Worm (Caenorhabditis elegans) whole organism, L4 larva: ENCODE results near the gene B0228.6.
A peak's percentile ranks its signal among the peaks of the same experiment; 100 is the strongest.

Experiments
- F37D6.2 ChIP-seq: sonication (generic microtip); optimal IDR thresholded peaks from 2 replicates; lab custom pipeline; 2016; ENCODE audit warnings: mild to moderate bottlenecking, missing genetic modification characterization, missing compliant biosample characterization
- F44E2.7 ChIP-seq: fragments of 200-800 bp; sonication (Bioruptor generic); IDR thresholded peaks from 2 replicates; pipeline ENCODE4 v2.1.2; 2022; ENCODE audit warnings: missing genetic modification characterization, missing compliant biosample characterization
- F49E8.2 ChIP-seq: sonication (generic microtip); optimal IDR thresholded peaks from 2 replicates; lab custom pipeline; 2016; ENCODE audit warnings: missing compliant biosample characterization, mild to moderate bottlenecking, missing genetic modification characterization, borderline replicate concordance
- R02D3.7 ChIP-seq: fragments of 150-350 bp; sonication (generic microtip); optimal IDR thresholded peaks from 3 replicates; lab custom pipeline; 2014; ENCODE audit warnings: missing biosample characterization, missing genetic modification characterization
- Y5F2A.4 ChIP-seq: fragments of 200-800 bp; sonication (Bioruptor generic); optimal IDR thresholded peaks from 2 replicates; lab custom pipeline; 2018; ENCODE audit warnings: mild to moderate bottlenecking, missing genetic modification characterization, missing compliant biosample characterization
- ZK337.2 ChIP-seq: fragments of 200-800 bp; sonication (Bioruptor generic); IDR thresholded peaks from 2 replicates; pipeline ENCODE4 v1.3.6; 2022; ENCODE audit warnings: missing genetic modification reagents, missing genetic modification characterization, missing compliant biosample characterization
- aha-1 ChIP-seq: fragments of 150-350 bp; peaks from one replicate; lab custom pipeline; 2014; ENCODE audit warnings: missing biosample characterization, missing genetic modification characterization
- ama-1 ChIP-seq: fragments of 150-350 bp; optimal IDR thresholded peaks from 2 replicates; lab custom pipeline; 2014; ENCODE audit warnings: inconsistent platforms, mixed read lengths
- ceh-82 ChIP-seq: sonication (generic microtip); optimal IDR thresholded peaks from 2 replicates; lab custom pipeline; 2017; ENCODE audit warnings: missing biosample characterization, missing genetic modification characterization
- ces-1 ChIP-seq: fragments of 150-350 bp; sonication (generic microtip); optimal IDR thresholded peaks from 4 replicates; lab custom pipeline; 2014; ENCODE audit warnings: missing biosample characterization, missing genetic modification reagents, missing genetic modification characterization
- cey-2 ChIP-seq: sonication (generic microtip); optimal IDR thresholded peaks from 3 replicates; lab custom pipeline; 2017; ENCODE audit warnings: missing genetic modification characterization, mild to moderate bottlenecking, missing compliant biosample characterization, antibody characterized with exemption, borderline replicate concordance; ENCODE audit not compliant: insufficient read depth
- daf-12 ChIP-seq: fragments of 150-350 bp; optimal IDR thresholded peaks from 2 replicates; lab custom pipeline; 2014; ENCODE audit warnings: missing biosample characterization, missing genetic modification reagents, missing genetic modification characterization
- dmd-9 ChIP-seq: fragments of 200-800 bp; sonication (Bioruptor generic); IDR thresholded peaks from 2 replicates; pipeline ENCODE4 v1.3.6; 2022; ENCODE audit warnings: missing genetic modification reagents, missing genetic modification characterization, missing compliant biosample characterization
- duxl-1 ChIP-seq: sonication (generic microtip); optimal IDR thresholded peaks from 2 replicates; lab custom pipeline; 2016; ENCODE audit warnings: mild to moderate bottlenecking, missing genetic modification characterization, moderate library complexity, missing compliant biosample characterization; ENCODE audit not compliant: poor library complexity
- dve-1 ChIP-seq: sonication (generic microtip); optimal IDR thresholded peaks from 2 replicates; lab custom pipeline; 2017; ENCODE audit warnings: antibody characterized with exemption, mild to moderate bottlenecking, missing genetic modification characterization, missing compliant biosample characterization; ENCODE audit not compliant: insufficient read depth
- egl-27 ChIP-seq: sonication (generic microtip); optimal IDR thresholded peaks from 3 replicates; lab custom pipeline; 2017; ENCODE audit warnings: missing biosample characterization, missing genetic modification reagents, missing genetic modification characterization
- fkh-10 ChIP-seq: fragments of 150-350 bp; optimal IDR thresholded peaks from 2 replicates; lab custom pipeline; 2014; ENCODE audit warnings: missing biosample characterization, missing genetic modification reagents, missing genetic modification characterization
- fos-1 ChIP-seq: fragments of 150-350 bp; optimal IDR thresholded peaks from 2 replicates; lab custom pipeline; 2014; ENCODE audit warnings: missing biosample characterization, missing genetic modification characterization
- hif-1 ChIP-seq, 2 experiments: sonication (generic microtip); optimal IDR thresholded peaks; 2 replicates each; lab custom pipeline; 2016 to 2017; ENCODE audit warnings: missing compliant biosample characterization in 2 of 2, missing genetic modification characterization in 2 of 2, missing genetic modification reagents in 2 of 2, missing genotype in 2 of 2, mild to moderate bottlenecking in 1 of 2
- hlh-11 ChIP-seq: fragments of 200-800 bp; sonication (Bioruptor generic); optimal IDR thresholded peaks from 2 replicates; lab custom pipeline; 2018; ENCODE audit warnings: mild to moderate bottlenecking, missing genetic modification characterization, missing compliant biosample characterization
- lir-3 ChIP-seq: sonication (generic microtip); optimal IDR thresholded peaks from 2 replicates; lab custom pipeline; 2016; ENCODE audit warnings: mild to moderate bottlenecking, missing genetic modification characterization, missing compliant biosample characterization
- mdt-29 ChIP-seq: fragments of 200-800 bp; sonication (Bioruptor generic); IDR thresholded peaks from 2 replicates; pipeline ENCODE4 v1.3.6; 2022; ENCODE audit warnings: missing genetic modification reagents, missing genetic modification characterization, missing compliant biosample characterization
- mep-1 ChIP-seq: fragments of 150-350 bp; sonication (generic microtip); optimal IDR thresholded peaks from 3 replicates; lab custom pipeline; 2014; ENCODE audit warnings: missing biosample characterization, missing genetic modification characterization
- mxl-2 ChIP-seq: fragments of 200-800 bp; sonication (Bioruptor generic); conservative IDR thresholded peaks from 2 replicates; pipeline ENCODE4 v1.3.6; 2022; ENCODE audit warnings: missing genetic modification reagents, missing genetic modification characterization, missing compliant biosample characterization
- nhr-11 ChIP-seq: fragments of 150-350 bp; optimal IDR thresholded peaks from 2 replicates; lab custom pipeline; 2014; ENCODE audit warnings: missing biosample characterization, missing genetic modification characterization
- nhr-111 ChIP-seq: fragments of 200-800 bp; sonication (Bioruptor generic); optimal IDR thresholded peaks from 2 replicates; lab custom pipeline; 2018; ENCODE audit warnings: mild to moderate bottlenecking, missing genetic modification characterization, missing compliant biosample characterization
- nhr-237 ChIP-seq: sonication (generic microtip); optimal IDR thresholded peaks from 2 replicates; lab custom pipeline; 2017; ENCODE audit warnings: missing biosample characterization, missing genetic modification characterization
- nhr-25 ChIP-seq: sonication (generic microtip); optimal IDR thresholded peaks from 2 replicates; lab custom pipeline; 2017; ENCODE audit warnings: missing genetic modification characterization, mild to moderate bottlenecking, missing compliant biosample characterization, antibody characterized with exemption, moderate library complexity, borderline replicate concordance; ENCODE audit not compliant: insufficient read depth
- nhr-28 ChIP-seq: fragments of 150-350 bp; optimal IDR thresholded peaks from 2 replicates; lab custom pipeline; 2014; ENCODE audit warnings: missing biosample characterization, missing genetic modification characterization
- nhr-41 ChIP-seq: fragments of 200-800 bp; sonication (Bioruptor generic); IDR thresholded peaks from 2 replicates; pipeline ENCODE4 v1.3.6; 2022; ENCODE audit warnings: missing genetic modification reagents, missing genetic modification characterization, missing compliant biosample characterization
- pqm-1 ChIP-seq: sonication (generic microtip); optimal IDR thresholded peaks from 2 replicates; lab custom pipeline; 2017; ENCODE audit warnings: missing biosample characterization, missing genetic modification characterization
- set-16 ChIP-seq: fragments of 200-800 bp; sonication (Bioruptor generic); IDR thresholded peaks from 2 replicates; pipeline ENCODE4 v1.3.6; 2022; ENCODE audit warnings: missing genetic modification reagents, missing genetic modification characterization, missing compliant biosample characterization
- spr-3 ChIP-seq: fragments of 200-800 bp; sonication (Bioruptor generic); optimal IDR thresholded peaks from 2 replicates; lab custom pipeline; 2018; ENCODE audit warnings: mild to moderate bottlenecking, missing genetic modification characterization, missing compliant biosample characterization
- unc-62 ChIP-seq, 3 experiments: fragments of 150-350 bp in 1 of 3; sonication (generic microtip); optimal IDR thresholded peaks in 2 of 3; peaks in 1 of 3; 1 replicate in 1 of 3; 2 replicates in 2 of 3; lab custom pipeline; 2014 to 2017; ENCODE audit warnings: missing biosample characterization in 3 of 3, missing genetic modification characterization in 3 of 3, missing genetic modification reagents in 3 of 3, missing genotype in 1 of 3
- vab-7 ChIP-seq: fragments of 200-800 bp; sonication (Bioruptor generic); IDR thresholded peaks from 2 replicates; pipeline ENCODE4 v1.3.6; 2022; ENCODE audit warnings: missing genetic modification reagents, missing genetic modification characterization, missing compliant biosample characterization
- zag-1 ChIP-seq: fragments of 150-350 bp; optimal IDR thresholded peaks from 2 replicates; lab custom pipeline; 2014; ENCODE audit warnings: missing biosample characterization, missing genetic modification characterization
- zfp-3 ChIP-seq: fragments of 200-800 bp; sonication (Bioruptor generic); conservative IDR thresholded peaks from 2 replicates; pipeline ENCODE4 v1.3.6; 2022; ENCODE audit warnings: missing genetic modification reagents, missing genetic modification characterization, missing compliant biosample characterization
- zip-11 ChIP-seq: fragments of 200-800 bp; sonication (Bioruptor generic); IDR thresholded peaks from 2 replicates; pipeline ENCODE4 v1.3.6; 2022; ENCODE audit warnings: missing genetic modification characterization, missing compliant biosample characterization

B0228.6 gene

ce11 chrII:7772411-7772810 lies 17.4 kb upstream of the B0228.6 start, which contains the start of gene C06A8.6:
Gene C06A8.6 (plus strand): TSS chrII:7772499.
- TF ChIP-seq unc-62 (GFP tag; optimal IDR thresholded peaks at IDR 0.05 in 1 of 2; lab: Kevin White, UChicago) (peak in 1 of 2 experiments; percentile 90), unc-62 (tag; optimal IDR thresholded peaks at IDR 0.05; lab: Kevin White, UChicago) (no peak), hlh-11 (no peak), Y5F2A.4 (GFP tag; lab: Kevin White, UChicago) (no peak), F49E8.2 (tag; lab: Kevin White, UChicago) (no peak), cey-2 (tag; lab: Kevin White, UChicago) (no peak)

ce11 chrII:7771917-7772316 lies 17.0 kb upstream of the B0228.6 start, which contains the start of gene C06A8.8:
Gene C06A8.8 (minus strand): TSS chrII:7772017.
- TF ChIP-seq nhr-28 (tag; lab: Kevin White, UChicago) (no peak), dve-1 (tag; lab: Kevin White, UChicago) (no peak), aha-1 (tag; lab: Kevin White, UChicago) (peak; percentile 18), egl-27 (no peak), daf-12 (tag; lab: Kevin White, UChicago) (no peak), mxl-2 (no peak)

- TF ChIP-seq vab-7, result no peak
- no peak for TF ChIP-seq ZK337.2 (GFP tag; lab: Robert Waterston, UW)
- TF ChIP-seq nhr-28 (tag; lab: Kevin White, UChicago), result no peak
- no peak for TF ChIP-seq spr-3 (GFP tag; lab: Kevin White, UChicago)
- no peak for TF ChIP-seq zag-1 (tag; lab: Kevin White, UChicago)
- peak; percentile 66 for TF ChIP-seq aha-1 (tag; lab: Kevin White, UChicago)
These were observed 15.3 kb upstream of the B0228.6 start for ce11 chrII:7770253-7770652.

- TF ChIP-seq ceh-82 (tag; lab: Kevin White, UChicago) (no peak), zip-11 (GFP tag; lab: Robert Waterston, UW) (no peak), mep-1 (tag; lab: Kevin White, UChicago) (peak; percentile 4), ces-1 (GFP tag; lab: Kevin White, UChicago) (no peak), ama-1 (lab: Kevin White, UChicago) (no peak), nhr-237 (no peak), nhr-25 (tag; lab: Kevin White, UChicago) (peak; percentile 32), nhr-11 (no peak), fkh-10 (GFP tag; lab: Kevin White, UChicago) (no peak), hif-1 (tag; optimal IDR thresholded peaks at IDR 0.05; lab: Kevin White, UChicago) (no peak), nhr-41 (GFP tag; lab: Robert Waterston, UW) (no peak), set-16 (GFP tag; lab: Robert Waterston, UW) (no peak), hlh-11 (no peak)
These were observed 14.3 kb upstream of the B0228.6 start for ce11 chrII:7769254-7769653.

- TF ChIP-seq pqm-1 (tag; lab: Kevin White, UChicago) (no peak), F44E2.7 (GFP tag; lab: Robert Waterston, UW) (no peak), nhr-111 (no peak), daf-12 (tag; lab: Kevin White, UChicago) (no peak), mdt-29 (GFP tag; lab: Robert Waterston, UW) (no peak), F37D6.2 (tag; lab: Kevin White, UChicago) (no peak), R02D3.7 (tag; lab: Kevin White, UChicago) (no peak), lir-3 (tag; lab: Kevin White, UChicago) (no peak), dmd-9 (GFP tag; lab: Robert Waterston, UW) (no peak), duxl-1 (tag; lab: Kevin White, UChicago) (no peak), ceh-82 (tag; lab: Kevin White, UChicago) (no peak), fos-1 (tag; lab: Kevin White, UChicago) (no peak), zfp-3 (GFP tag; lab: Robert Waterston, UW) (no peak), hlh-11 (no peak), nhr-41 (GFP tag; lab: Robert Waterston, UW) (no peak)
- TF ChIP-seq, all 104 proteins: peak for 0
These were observed 10.5 kb upstream of the B0228.6 start, which contains the start of gene srh-39 for ce11 chrII:7765456-7765855. Gene srh-39 (minus strand): TSS chrII:7765556.
